Worm (Caenorhabditis elegans) whole organism, L1 larva: ENCODE results near the gene ilkp-1.

Experiments used
- C34B4.2 ChIP-seq: sonication (generic microtip); optimal IDR thresholded peaks from 2 replicates; lab custom pipeline; 2017; ENCODE audit warnings: mild to moderate bottlenecking, missing genetic modification characterization, missing compliant biosample characterization
- F16B12.6 ChIP-seq: fragments of 150-350 bp; optimal IDR thresholded peaks from 2 replicates; lab custom pipeline; 2014; ENCODE audit warnings: missing biosample characterization, missing genetic modification characterization
- alr-1 ChIP-seq: fragments of 200-800 bp; sonication (Bioruptor generic); optimal IDR thresholded peaks from 2 replicates; lab custom pipeline; 2018; ENCODE audit warnings: borderline replicate concordance, mild to moderate bottlenecking, missing genetic modification characterization, missing compliant biosample characterization
- ceh-90 ChIP-seq: sonication (generic microtip); optimal IDR thresholded peaks from 2 replicates; lab custom pipeline; 2016; ENCODE audit warnings: missing genetic modification characterization, missing compliant biosample characterization
- ces-1 ChIP-seq: fragments of 150-350 bp; optimal IDR thresholded peaks from 2 replicates; lab custom pipeline; 2014; ENCODE audit warnings: missing biosample characterization, missing genetic modification reagents, missing genetic modification characterization
- dpl-1 ChIP-seq, 3 experiments: fragments of 150-350 bp in 2 of 3; sonication (generic microtip) in 1 of 3; optimal IDR thresholded peaks; 2 replicates each; lab custom pipeline; 2014 to 2017; ENCODE audit warnings: missing biosample characterization in 3 of 3, missing genetic modification characterization in 3 of 3, missing genetic modification reagents in 3 of 3
- efl-1 ChIP-seq, 4 experiments: fragments of 150-350 bp; optimal IDR thresholded peaks in 3 of 4; peaks in 1 of 4; 1 replicate in 1 of 4; 2 replicates in 3 of 4; lab custom pipeline; 2014; ENCODE audit warnings: missing biosample characterization in 2 of 4, missing genetic modification characterization in 2 of 4, missing genetic modification reagents in 2 of 4
- efl-3 ChIP-seq: fragments of 200-800 bp; sonication (Bioruptor generic); optimal IDR thresholded peaks from 2 replicates; lab custom pipeline; 2018; ENCODE audit warnings: mild to moderate bottlenecking, missing genetic modification characterization, missing compliant biosample characterization
- elt-3 ChIP-seq, 6 experiments: fragments of 150-350 bp in 1 of 6; sonication (generic microtip); optimal IDR thresholded peaks; 2 replicates each; lab custom pipeline; 2017 to 2018; ENCODE audit warnings: missing biosample characterization in 6 of 6, missing genetic modification characterization in 6 of 6, inconsistent platforms in 1 of 6
- fkh-4 ChIP-seq: sonication (generic microtip); optimal IDR thresholded peaks from 2 replicates; lab custom pipeline; 2016; ENCODE audit warnings: missing compliant biosample characterization, missing genetic modification characterization, borderline replicate concordance
- hlh-17 ChIP-seq: fragments of 200-800 bp; sonication (Bioruptor generic); optimal IDR thresholded peaks from 2 replicates; lab custom pipeline; 2018; ENCODE audit warnings: missing genetic modification characterization, mild to moderate bottlenecking, missing compliant biosample characterization, moderate library complexity, borderline replicate concordance
- hlh-4 ChIP-seq: sonication (generic microtip); optimal IDR thresholded peaks from 2 replicates; lab custom pipeline; 2016; ENCODE audit warnings: mild to moderate bottlenecking, missing genetic modification characterization, missing compliant biosample characterization
- isw-1 ChIP-seq: fragments of 200-800 bp; sonication (Bioruptor generic); IDR thresholded peaks from 2 replicates; pipeline ENCODE4 v1.3.6; 2022; ENCODE audit warnings: missing genetic modification characterization, missing compliant biosample characterization
- jun-1 ChIP-seq: fragments of 150-350 bp; optimal IDR thresholded peaks from 2 replicates; lab custom pipeline; 2014; ENCODE audit warnings: missing biosample characterization, missing genetic modification reagents, missing genetic modification characterization
- lin-39 ChIP-seq: fragments of 150-350 bp; optimal IDR thresholded peaks from 2 replicates; lab custom pipeline; 2014; ENCODE audit warnings: missing biosample characterization, missing genetic modification reagents, missing genetic modification characterization
- lsy-2 ChIP-seq, 2 experiments: fragments of 150-350 bp; optimal IDR thresholded peaks; 2 replicates each; lab custom pipeline; 2014; ENCODE audit warnings: missing biosample characterization in 2 of 2, missing genetic modification characterization in 2 of 2
- nhr-237 ChIP-seq: fragments of 150-350 bp; optimal IDR thresholded peaks from 2 replicates; lab custom pipeline; 2014; ENCODE audit warnings: missing biosample characterization, missing genetic modification characterization
- nhr-28 ChIP-seq: fragments of 150-350 bp; optimal IDR thresholded peaks from 2 replicates; lab custom pipeline; 2014; ENCODE audit warnings: missing biosample characterization, missing genetic modification characterization
- nhr-47 ChIP-seq: sonication (generic microtip); optimal IDR thresholded peaks from 2 replicates; lab custom pipeline; 2016; ENCODE audit warnings: mild to moderate bottlenecking, missing genetic modification characterization, moderate library complexity, missing compliant biosample characterization
- nhr-76 ChIP-seq: sonication (generic microtip); optimal IDR thresholded peaks from 2 replicates; lab custom pipeline; 2017; ENCODE audit warnings: missing biosample characterization, missing genetic modification characterization
- nhr-84 ChIP-seq: sonication (generic microtip); optimal IDR thresholded peaks from 2 replicates; lab custom pipeline; 2017; ENCODE audit warnings: missing biosample characterization, missing genetic modification characterization
- nhr-85 ChIP-seq: sonication (generic microtip); peaks from one replicate; lab custom pipeline; 2016; ENCODE audit warnings: missing genetic modification characterization, inconsistent platforms, missing compliant biosample characterization
- nhr-90 ChIP-seq: sonication (generic microtip); optimal IDR thresholded peaks from 2 replicates; lab custom pipeline; 2016; ENCODE audit warnings: mild to moderate bottlenecking, missing genetic modification characterization, missing compliant biosample characterization; ENCODE audit not compliant: poor library complexity
- pag-3 ChIP-seq: sonication (generic microtip); optimal IDR thresholded peaks from 2 replicates; lab custom pipeline; 2017; ENCODE audit warnings: missing genetic modification characterization, mild to moderate bottlenecking, missing compliant biosample characterization, antibody characterized with exemption, borderline replicate concordance; ENCODE audit not compliant: insufficient read depth
- pax-3 ChIP-seq: fragments of 200-800 bp; sonication (Bioruptor generic); optimal IDR thresholded peaks from 2 replicates; lab custom pipeline; 2018; ENCODE audit warnings: mild to moderate bottlenecking, missing genetic modification characterization, moderate library complexity, missing compliant biosample characterization
- rnt-1 ChIP-seq: sonication (generic microtip); optimal IDR thresholded peaks from 2 replicates; lab custom pipeline; 2016; ENCODE audit warnings: mild to moderate bottlenecking, missing genetic modification characterization, moderate library complexity, missing compliant biosample characterization
- snpc-4 ChIP-seq: fragments of 150-350 bp; optimal IDR thresholded peaks from 2 replicates; lab custom pipeline; 2014; ENCODE audit warnings: missing biosample characterization, missing genetic modification characterization
- tlp-1 ChIP-seq: fragments of 150-350 bp; optimal IDR thresholded peaks from 2 replicates; lab custom pipeline; 2014; ENCODE audit warnings: missing biosample characterization, missing genetic modification characterization
- unc-130 ChIP-seq: fragments of 150-350 bp; optimal IDR thresholded peaks from 2 replicates; lab custom pipeline; 2017; ENCODE audit warnings: missing biosample characterization, missing genetic modification characterization, inconsistent platforms
- unc-30 ChIP-seq: sonication (generic microtip); optimal IDR thresholded peaks from 2 replicates; lab custom pipeline; 2017; ENCODE audit warnings: missing biosample characterization, missing genetic modification characterization
- unc-62 ChIP-seq: fragments of 150-350 bp; optimal IDR thresholded peaks from 2 replicates; lab custom pipeline; 2014; ENCODE audit warnings: missing biosample characterization, missing genetic modification reagents, missing genetic modification characterization
- vab-15 ChIP-seq: sonication (generic microtip); optimal IDR thresholded peaks from 2 replicates; lab custom pipeline; 2017; ENCODE audit warnings: missing genotype, mild to moderate bottlenecking, missing genetic modification characterization, missing compliant biosample characterization
- xbp-1 ChIP-seq: sonication (generic microtip); optimal IDR thresholded peaks from 2 replicates; lab custom pipeline; 2016; ENCODE audit warnings: missing genetic modification characterization, missing compliant biosample characterization
- zag-1 ChIP-seq: fragments of 150-350 bp; optimal IDR thresholded peaks from 2 replicates; lab custom pipeline; 2014; ENCODE audit warnings: missing biosample characterization, missing genetic modification characterization
- ztf-11 ChIP-seq, 2 experiments: sonication (generic microtip); optimal IDR thresholded peaks; 2 replicates each; lab custom pipeline; 2016 to 2017; ENCODE audit warnings: missing genetic modification characterization in 2 of 2, missing biosample characterization in 1 of 2, missing compliant biosample characterization in 1 of 2

The ilkp-1 gene

ce11 chrII:11048930-11049329, 1.1 kb upstream of the ilkp-1 start, which contains the start of gene F33A8.4:
TSS of gene F33A8.4 (minus strand) at chrII:11049030.
- TF ChIP-seq nhr-84 (tag; lab: Kevin White, UChicago), result no peak
- TF ChIP-seq hlh-17 (GFP tag; lab: Kevin White, UChicago), result no peak
- TF ChIP-seq nhr-237, result no peak
- no peak for TF ChIP-seq nhr-76 (tag; lab: Kevin White, UChicago)
- TF ChIP-seq hlh-4 (tag; lab: Kevin White, UChicago), result no peak
- no peak for TF ChIP-seq vab-15 (tag; lab: Kevin White, UChicago)
- no peak for TF ChIP-seq pag-3 (tag; lab: Kevin White, UChicago)
- TF ChIP-seq lsy-2 (tag; optimal IDR thresholded peaks at IDR 0.05; lab: Kevin White, UChicago), result no peak
- no peak for TF ChIP-seq nhr-85 (tag; lab: Kevin White, UChicago)
- TF ChIP-seq isw-1 (GFP tag; lab: Robert Waterston, UW), result no peak
- no peak for TF ChIP-seq unc-62 (GFP tag; lab: Kevin White, UChicago)
- TF ChIP-seq elt-3 (tag; optimal IDR thresholded peaks at IDR 0.05; lab: Kevin White, UChicago), result no peak
- TF ChIP-seq alr-1, result no peak
- no peak for TF ChIP-seq ces-1 (GFP tag; lab: Kevin White, UChicago)
- no peak for TF ChIP-seq C34B4.2 (tag; lab: Kevin White, UChicago)

ce11 chrII:11050678-11051077, 623 bp downstream of the ilkp-1 start:
- TF ChIP-seq ztf-11 (tag; optimal IDR thresholded peaks at IDR 0.05; lab: Kevin White, UChicago), result no peak
- TF ChIP-seq snpc-4, result no peak
- TF ChIP-seq ces-1 (GFP tag; lab: Kevin White, UChicago), result no peak

- TF ChIP-seq vab-15 (tag; lab: Kevin White, UChicago) (no peak), tlp-1 (tag; lab: Kevin White, UChicago) (no peak), ceh-90 (tag; lab: Kevin White, UChicago) (no peak), unc-130 (no peak), efl-1 (optimal IDR thresholded peaks at IDR 0.05; lab: Kevin White, UChicago) (no peak), efl-1 (GFP tag; optimal IDR thresholded peaks at IDR 0.05 in 1 of 2; lab: Kevin White, UChicago) (no peak)
Measured at ce11 chrII:11052526-11052925, 2.5 kb downstream of the ilkp-1 start.

- TF ChIP-seq lin-39 (tag; lab: Kevin White, UChicago), result no peak
- no peak for TF ChIP-seq xbp-1 (tag; lab: Kevin White, UChicago)
- TF ChIP-seq vab-15 (tag; lab: Kevin White, UChicago), result no peak
- no peak for TF ChIP-seq hlh-17 (GFP tag; lab: Kevin White, UChicago)
- TF ChIP-seq C34B4.2 (tag; lab: Kevin White, UChicago), result no peak
- TF ChIP-seq jun-1, result no peak
- no peak for TF ChIP-seq fkh-4 (tag; lab: Kevin White, UChicago)
- no peak for TF ChIP-seq unc-30 (tag; lab: Kevin White, UChicago)
- TF ChIP-seq zag-1, result no peak
- no peak for TF ChIP-seq nhr-90
- TF ChIP-seq ces-1 (GFP tag; lab: Kevin White, UChicago), result no peak
- no peak for TF ChIP-seq efl-3 (GFP tag; lab: Kevin White, UChicago)
- TF ChIP-seq rnt-1, result no peak
- no peak for TF ChIP-seq pax-3 (tag; lab: Kevin White, UChicago)
- TF ChIP-seq dpl-1 (GFP tag; optimal IDR thresholded peaks at IDR 0.05; lab: Kevin White, UChicago), result no peak
- TF ChIP-seq hlh-4 (tag; lab: Kevin White, UChicago), result no peak
- TF ChIP-seq nhr-28 (tag; lab: Kevin White, UChicago), result no peak
- no peak for TF ChIP-seq F16B12.6 (tag; lab: Kevin White, UChicago)
- TF ChIP-seq efl-1 (optimal IDR thresholded peaks at IDR 0.05; lab: Kevin White, UChicago), result no peak
- no peak for TF ChIP-seq efl-1 (GFP tag; optimal IDR thresholded peaks at IDR 0.05 in 1 of 2; lab: Kevin White, UChicago)
- TF ChIP-seq nhr-47 (tag; lab: Kevin White, UChicago), result no peak
- TF ChIP-seq, all 84 proteins: peak for 0
Measured at ce11 chrII:11055223-11055622, 5.2 kb downstream of the ilkp-1 start, which contains the start of gene F45E10.2. TSS of gene F45E10.2 (minus strand) at chrII:11055323.
